Worm (Caenorhabditis elegans) whole organism, mixed stage, embryonic: ENCODE data around the gene C25G6.4.

ENCODE experiments used
- M03D4.4 ChIP-seq: sonication (generic microtip); optimal IDR thresholded peaks from 2 replicates; lab custom pipeline; 2017; ENCODE audit warnings: mild to moderate bottlenecking, missing genetic modification characterization, missing compliant biosample characterization
- bed-3 ChIP-seq: fragments of 200-800 bp; sonication (Bioruptor generic); optimal IDR thresholded peaks from 3 replicates; lab custom pipeline; 2018; ENCODE audit warnings: mild to moderate bottlenecking, missing genetic modification characterization, moderate library complexity, missing compliant biosample characterization
- blmp-1 ChIP-seq: fragments of 150-350 bp; optimal IDR thresholded peaks from 2 replicates; lab custom pipeline; 2014; ENCODE audit warnings: missing biosample characterization, missing genetic modification characterization
- ceh-39 ChIP-seq: fragments of 150-350 bp; optimal IDR thresholded peaks from 2 replicates; lab custom pipeline; 2014; ENCODE audit warnings: missing biosample characterization, missing genetic modification characterization
- ceh-43 ChIP-seq: fragments of 200-800 bp; sonication (Bioruptor generic); optimal IDR thresholded peaks from 2 replicates; lab custom pipeline; 2018; ENCODE audit warnings: mild to moderate bottlenecking, missing genetic modification characterization, moderate library complexity, missing compliant biosample characterization
- ceh-83 ChIP-seq: fragments of 200-800 bp; sonication (Bioruptor generic); optimal IDR thresholded peaks from 2 replicates; lab custom pipeline; 2018; ENCODE audit warnings: mild to moderate bottlenecking, missing genetic modification characterization, missing compliant biosample characterization
- ces-1 ChIP-seq: fragments of 150-350 bp; optimal IDR thresholded peaks from 2 replicates; lab custom pipeline; 2014; ENCODE audit warnings: missing biosample characterization, missing genetic modification reagents, missing genetic modification characterization
- cnd-1 ChIP-seq: fragments of 200-800 bp; sonication (Bioruptor generic); optimal IDR thresholded peaks from 2 replicates; lab custom pipeline; 2018; ENCODE audit warnings: mild to moderate bottlenecking, missing genetic modification characterization, missing compliant biosample characterization
- drap-1 ChIP-seq: fragments of 200-800 bp; sonication (Bioruptor generic); optimal IDR thresholded peaks from 3 replicates; lab custom pipeline; 2018; ENCODE audit warnings: mild to moderate bottlenecking, missing genetic modification characterization, missing compliant biosample characterization
- elt-1 ChIP-seq: sonication (generic microtip); optimal IDR thresholded peaks from 2 replicates; lab custom pipeline; 2017; ENCODE audit warnings: missing genetic modification characterization, mild to moderate bottlenecking, missing compliant biosample characterization, antibody characterized with exemption, moderate library complexity, borderline replicate concordance; ENCODE audit not compliant: insufficient read depth
- elt-3 ChIP-seq: fragments of 150-350 bp; optimal IDR thresholded peaks from 2 replicates; lab custom pipeline; 2014; ENCODE audit warnings: missing biosample characterization, missing genetic modification characterization
- flh-1 ChIP-seq: fragments of 200-800 bp; sonication (Bioruptor generic); optimal IDR thresholded peaks from 2 replicates; lab custom pipeline; 2018; ENCODE audit warnings: mild to moderate bottlenecking, missing genetic modification characterization, moderate library complexity, missing compliant biosample characterization
- ham-2 ChIP-seq: fragments of 200-800 bp; sonication (Bioruptor generic); optimal IDR thresholded peaks from 2 replicates; lab custom pipeline; 2018; ENCODE audit warnings: mild to moderate bottlenecking, missing genetic modification characterization, missing compliant biosample characterization
- hlh-1 ChIP-seq: fragments of 150-350 bp; optimal IDR thresholded peaks from 2 replicates; lab custom pipeline; 2014; ENCODE audit warnings: missing biosample characterization, missing genetic modification reagents, missing genetic modification characterization
- lin-13 ChIP-seq: fragments of 150-350 bp; optimal IDR thresholded peaks from 2 replicates; lab custom pipeline; 2014; ENCODE audit warnings: missing biosample characterization, missing genetic modification characterization
- lin-32 ChIP-seq: fragments of 200-800 bp; sonication (Bioruptor generic); optimal IDR thresholded peaks from 2 replicates; lab custom pipeline; 2018; ENCODE audit warnings: mild to moderate bottlenecking, missing genetic modification characterization, missing compliant biosample characterization
- lsy-2 ChIP-seq: fragments of 150-350 bp; optimal IDR thresholded peaks from 2 replicates; lab custom pipeline; 2014; ENCODE audit warnings: missing biosample characterization, missing genetic modification characterization
- mab-5 ChIP-seq: fragments of 150-350 bp; optimal IDR thresholded peaks from 2 replicates; lab custom pipeline; 2014; ENCODE audit warnings: missing biosample characterization, missing genetic modification characterization
- mep-1 ChIP-seq: fragments of 150-350 bp; optimal IDR thresholded peaks from 2 replicates; lab custom pipeline; 2017; ENCODE audit warnings: missing biosample characterization, missing genetic modification reagents, missing genetic modification characterization, inconsistent platforms
- mls-2 ChIP-seq: sonication (generic microtip); optimal IDR thresholded peaks from 2 replicates; lab custom pipeline; 2016; ENCODE audit warnings: mild to moderate bottlenecking, missing genetic modification characterization, moderate library complexity, missing compliant biosample characterization
- nhr-12 ChIP-seq: fragments of 150-350 bp; optimal IDR thresholded peaks from 2 replicates; lab custom pipeline; 2014; ENCODE audit warnings: missing biosample characterization, missing genetic modification characterization
- nhr-2 ChIP-seq: fragments of 150-350 bp; optimal IDR thresholded peaks from 2 replicates; lab custom pipeline; 2014; ENCODE audit warnings: missing biosample characterization, missing genetic modification characterization
- nhr-237 ChIP-seq: fragments of 150-350 bp; optimal IDR thresholded peaks from 2 replicates; lab custom pipeline; 2014; ENCODE audit warnings: missing biosample characterization, missing genetic modification characterization
- nhr-28 ChIP-seq: fragments of 150-350 bp; optimal IDR thresholded peaks from 2 replicates; lab custom pipeline; 2014; ENCODE audit warnings: missing biosample characterization, missing genetic modification characterization
- nhr-76 ChIP-seq: sonication (generic microtip); optimal IDR thresholded peaks from 2 replicates; lab custom pipeline; 2017; ENCODE audit warnings: missing biosample characterization, missing genetic modification characterization
- pha-4 ChIP-seq: fragments of 150-350 bp; optimal IDR thresholded peaks from 2 replicates; lab custom pipeline; 2018; ENCODE audit warnings: missing biosample characterization, missing genetic modification reagents, missing genetic modification characterization
- sem-2 ChIP-seq: fragments of 200-800 bp; sonication (Bioruptor generic); optimal IDR thresholded peaks from 2 replicates; lab custom pipeline; 2018; ENCODE audit warnings: mild to moderate bottlenecking, missing genetic modification characterization, missing compliant biosample characterization
- snpc-4 ChIP-seq: fragments of 150-350 bp; optimal IDR thresholded peaks from 2 replicates; lab custom pipeline; 2014; ENCODE audit warnings: missing biosample characterization, missing genetic modification characterization
- sptf-1 ChIP-seq: sonication (generic microtip); optimal IDR thresholded peaks from 2 replicates; lab custom pipeline; 2017; ENCODE audit warnings: mild to moderate bottlenecking, missing genetic modification characterization, moderate library complexity, missing compliant biosample characterization
- tbx-8 ChIP-seq: fragments of 200-800 bp; sonication (Bioruptor generic); optimal IDR thresholded peaks from 2 replicates; lab custom pipeline; 2018; ENCODE audit warnings: mild to moderate bottlenecking, missing genetic modification characterization, moderate library complexity, missing compliant biosample characterization
- unc-120 ChIP-seq: sonication (generic microtip); optimal IDR thresholded peaks from 2 replicates; lab custom pipeline; 2017; ENCODE audit warnings: missing genetic modification characterization, missing compliant biosample characterization; ENCODE audit not compliant: poor library complexity, severe bottlenecking
- unc-39 ChIP-seq: fragments of 150-350 bp; optimal IDR thresholded peaks from 2 replicates; lab custom pipeline; 2014; ENCODE audit warnings: missing biosample characterization, missing genetic modification characterization
- unc-62 ChIP-seq: fragments of 150-350 bp; optimal IDR thresholded peaks from 2 replicates; lab custom pipeline; 2014; ENCODE audit warnings: missing biosample characterization, missing genetic modification reagents, missing genetic modification characterization
- zip-8 ChIP-seq: fragments of 150-350 bp; optimal IDR thresholded peaks from 2 replicates; lab custom pipeline; 2014; ENCODE audit warnings: missing biosample characterization, missing genetic modification characterization
- ztf-11 ChIP-seq: fragments of 150-350 bp; optimal IDR thresholded peaks from 2 replicates; lab custom pipeline; 2014; ENCODE audit warnings: missing biosample characterization, missing genetic modification characterization

The C25G6.4 gene

DNA sequence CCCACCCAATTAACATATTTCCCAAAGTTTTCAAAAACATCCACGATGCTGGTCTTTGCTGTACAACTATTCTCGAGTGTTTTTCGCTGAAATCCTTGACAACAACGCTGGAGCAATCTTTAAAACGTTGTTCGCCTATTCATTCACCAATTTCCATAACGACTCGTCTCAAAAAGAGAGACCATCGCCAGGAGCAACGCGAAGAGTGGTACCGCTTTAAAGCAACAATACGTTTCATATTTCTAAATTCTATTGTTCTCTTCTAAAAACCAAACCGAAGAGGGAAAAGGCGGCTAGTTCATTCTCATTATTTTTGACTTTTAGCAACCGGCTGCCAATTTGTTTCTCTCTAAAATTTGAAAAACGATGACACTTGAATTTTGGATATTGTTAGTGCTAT lies 21.0 kb upstream of the C25G6.4 start, which contains the start of gene C25G6.1:
Gene C25G6.1 (plus strand): TSS at position 301 of the 400 bp plus-strand sequence.
- TF ChIP-seq elt-1 (no peak), pha-4 (tag; lab: Kevin White, UChicago) (no peak), nhr-12 (tag; lab: Kevin White, UChicago) (no peak), ceh-83 (GFP tag; lab: Kevin White, UChicago) (no peak), mab-5 (no peak), elt-3 (tag; lab: Kevin White, UChicago) (no peak), tbx-8 (GFP tag; lab: Kevin White, UChicago) (no peak), mls-2 (no peak), flh-1 (no peak), ztf-11 (no peak), nhr-2 (no peak), mep-1 (tag; lab: Kevin White, UChicago) (no peak)

DNA sequence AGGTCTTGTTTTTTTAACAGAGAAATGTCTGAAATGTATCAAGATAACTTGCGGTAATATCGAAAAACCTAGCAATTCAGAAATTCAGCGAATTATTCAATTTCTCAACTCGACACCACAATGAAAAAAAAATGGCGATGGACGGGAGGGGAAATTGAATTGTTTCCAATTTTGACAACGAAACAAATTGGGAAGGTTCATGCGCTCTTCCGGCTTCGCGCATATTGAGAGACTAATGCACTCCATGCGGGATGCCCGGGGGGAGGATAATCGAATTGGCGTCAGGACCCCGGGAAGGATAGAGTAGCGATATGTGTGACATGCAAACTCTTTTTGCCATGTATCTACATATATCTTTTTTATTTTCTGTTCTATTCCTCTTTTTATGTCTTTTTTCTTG lies 15.7 kb upstream of the C25G6.4 start:
- TF ChIP-seq ces-1 = peak; percentile 97
- TF ChIP-seq flh-1 = no peak

DNA sequence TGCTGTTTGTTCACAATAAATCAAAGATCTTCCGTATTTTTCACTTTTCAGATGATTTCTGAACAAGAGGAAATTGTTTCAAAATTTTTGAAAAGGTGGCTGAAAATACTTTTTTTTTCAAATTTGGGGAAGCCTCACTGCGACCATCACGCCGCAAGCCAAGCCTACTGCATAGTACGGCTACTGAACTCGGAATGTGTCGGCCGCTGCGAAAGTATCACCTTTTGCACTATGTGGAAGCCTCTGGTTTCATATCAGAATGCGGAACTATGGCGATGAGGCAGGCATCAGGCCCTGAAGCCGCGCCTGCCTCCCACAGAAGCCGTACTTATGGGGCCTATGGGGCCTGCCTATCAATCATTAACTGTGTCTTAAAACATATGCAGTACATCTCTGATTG lies 8.0 kb upstream of the C25G6.4 start:
- no peak for TF ChIP-seq ceh-83 (GFP tag; lab: Kevin White, UChicago)
- TF ChIP-seq blmp-1 = no peak
- no peak for TF ChIP-seq sem-2 (GFP tag; lab: Kevin White, UChicago)
- no peak for TF ChIP-seq hlh-1 (tag; lab: Kevin White, UChicago)
- no peak for TF ChIP-seq nhr-237
- no peak for TF ChIP-seq cnd-1 (tag; lab: Kevin White, UChicago)
- TF ChIP-seq elt-1 = no peak
- TF ChIP-seq elt-3 (tag; lab: Kevin White, UChicago) = no peak

DNA sequence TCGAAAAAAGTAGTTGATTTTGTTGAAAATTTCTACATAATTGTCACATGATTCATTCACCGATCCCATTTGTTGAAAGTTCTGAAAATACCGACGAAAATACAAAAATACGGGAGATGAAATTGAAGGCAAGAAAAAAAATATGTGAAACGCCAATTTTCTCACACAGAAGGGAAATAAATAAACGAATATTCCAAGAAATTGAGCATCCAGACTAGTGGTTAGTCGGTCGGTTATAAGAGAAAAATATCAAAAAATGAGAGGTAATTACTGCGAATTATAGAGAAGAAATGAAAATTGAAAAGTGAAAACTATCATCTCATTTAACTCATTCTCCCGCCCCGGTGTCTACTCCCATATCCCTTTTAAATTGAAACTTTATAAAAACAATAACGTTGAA lies 5.9 kb upstream of the C25G6.4 start, which contains the start of gene npr-11:
Gene npr-11 (minus strand): TSS at position 101 of the 400 bp plus-strand sequence.
- TF ChIP-seq mls-2 (no peak), ham-2 (GFP tag; lab: Kevin White, UChicago) (no peak), unc-120 (tag; lab: Kevin White, UChicago) (no peak), mab-5 (no peak), pha-4 (tag; lab: Kevin White, UChicago) (no peak), drap-1 (no peak), nhr-2 (no peak), ceh-83 (GFP tag; lab: Kevin White, UChicago) (no peak), ztf-11 (no peak), elt-3 (tag; lab: Kevin White, UChicago) (no peak)

DNA sequence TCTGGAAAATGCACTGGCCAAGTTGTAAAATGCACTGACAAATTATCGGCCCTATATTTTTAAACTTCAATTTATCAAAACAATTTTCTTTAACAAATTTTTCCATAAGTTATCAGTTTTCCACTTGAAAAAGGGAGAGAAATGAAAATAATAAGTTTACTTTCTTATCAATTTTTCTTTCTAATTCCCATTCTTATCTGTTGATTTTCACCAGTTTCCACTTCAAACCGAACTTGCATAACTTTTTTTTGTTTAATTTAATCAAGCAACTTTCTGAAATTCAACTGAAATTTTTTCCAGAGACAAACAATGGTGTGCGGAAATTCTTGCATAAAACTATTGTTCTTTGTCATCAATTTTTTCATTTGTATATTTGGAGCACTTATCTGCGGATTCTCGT lies 3.9 kb downstream of the C25G6.4 start, which contains the start of gene tsp-9:
Gene tsp-9 (plus strand): TSS at position 301 of the 400 bp plus-strand sequence.
- no peak for TF ChIP-seq lsy-2 (tag; lab: Kevin White, UChicago)
- no peak for TF ChIP-seq elt-3 (tag; lab: Kevin White, UChicago)
- no peak for TF ChIP-seq tbx-8 (GFP tag; lab: Kevin White, UChicago)

DNA sequence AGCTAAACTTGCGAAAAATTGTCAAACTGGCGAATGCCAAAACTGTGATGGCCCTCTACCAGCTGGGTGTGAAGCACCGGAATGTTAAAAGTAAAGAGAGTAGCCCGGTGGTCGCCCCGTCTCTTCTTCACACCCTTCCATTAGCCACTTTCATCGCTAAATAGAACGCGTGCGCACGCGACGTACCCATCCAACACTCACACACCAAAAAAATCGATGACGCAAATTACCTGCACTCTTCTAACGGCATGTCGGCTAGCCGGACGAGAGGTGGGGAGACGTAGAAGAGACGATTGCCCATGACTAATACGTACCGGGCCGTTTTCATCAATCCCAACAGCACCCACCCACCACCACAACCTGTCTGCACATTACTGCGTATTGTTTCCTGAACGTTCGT lies 5.4 kb downstream of the C25G6.4 start:
- TF ChIP-seq pha-4 (tag; lab: Kevin White, UChicago) (no peak), bed-3 (GFP tag; lab: Kevin White, UChicago) (no peak), ceh-83 (GFP tag; lab: Kevin White, UChicago) (no peak), nhr-2 (no peak), lin-13 (no peak), blmp-1 (no peak), mls-2 (peak; percentile 45), elt-3 (tag; lab: Kevin White, UChicago) (no peak), mep-1 (tag; lab: Kevin White, UChicago) (peak; percentile 10), unc-62 (GFP tag; lab: Kevin White, UChicago) (no peak), nhr-76 (no peak), M03D4.4 (tag; lab: Kevin White, UChicago) (peak; percentile 23), ceh-43 (GFP tag; lab: Kevin White, UChicago) (no peak), nhr-28 (tag; lab: Kevin White, UChicago) (no peak), sem-2 (GFP tag; lab: Kevin White, UChicago) (no peak), unc-39 (tag; lab: Kevin White, UChicago) (no peak), mab-5 (no peak), cnd-1 (tag; lab: Kevin White, UChicago) (no peak), ceh-39 (tag; lab: Kevin White, UChicago) (no peak), nhr-237 (no peak), ces-1 (no peak), ham-2 (GFP tag; lab: Kevin White, UChicago) (peak; percentile 84), sptf-1 (tag; lab: Kevin White, UChicago) (no peak), nhr-12 (tag; lab: Kevin White, UChicago) (no peak), hlh-1 (tag; lab: Kevin White, UChicago) (no peak), zip-8 (no peak), drap-1 (no peak), unc-120 (tag; lab: Kevin White, UChicago) (no peak), snpc-4 (tag; lab: Kevin White, UChicago) (no peak), ztf-11 (no peak), lin-32 (GFP tag; lab: Kevin White, UChicago) (no peak), tbx-8 (GFP tag; lab: Kevin White, UChicago) (no peak), flh-1 (no peak)
- TF ChIP-seq, all 35 proteins: peak for 4
